Worm (Caenorhabditis elegans) whole organism, L4 larva: ENCODE results near the gene Y32B12B.1.
"Not testable (repeated sequence)": the region's sequence is repeated elsewhere in the genome, so short reads cannot be mapped to it uniquely, and the experiment has no call there.

Experiments
- T26A8.4 ChIP-seq: fragments of 200-800 bp; sonication (Bioruptor generic); IDR thresholded peaks from 2 replicates; pipeline ENCODE4 v1.3.6; 2022; ENCODE audit warnings: missing genetic modification characterization, missing compliant biosample characterization
- Y48G9A.11 ChIP-seq: fragments of 200-800 bp; sonication (Bioruptor generic); IDR thresholded peaks from 2 replicates; pipeline ENCODE4 v1.3.6; 2022; ENCODE audit warnings: missing genetic modification reagents, missing genetic modification characterization, missing compliant biosample characterization
- Y75B8A.6 ChIP-seq: fragments of 200-800 bp; sonication (Bioruptor generic); IDR thresholded peaks from 2 replicates; pipeline ENCODE4 v1.3.6; 2022; ENCODE audit warnings: missing genetic modification reagents, missing genetic modification characterization, missing compliant biosample characterization
- aha-1 ChIP-seq: fragments of 150-350 bp; peaks from one replicate; lab custom pipeline; 2014; ENCODE audit warnings: missing biosample characterization, missing genetic modification characterization
- aly-2 ChIP-seq: sonication (generic microtip); optimal IDR thresholded peaks from 2 replicates; lab custom pipeline; 2018; ENCODE audit warnings: missing biosample characterization, missing genetic modification characterization
- ceh-62 ChIP-seq: sonication (generic microtip); optimal IDR thresholded peaks from 2 replicates; lab custom pipeline; 2017; ENCODE audit warnings: missing biosample characterization, missing genetic modification characterization
- ctbp-1 ChIP-seq: fragments of 200-800 bp; sonication (Bioruptor generic); IDR thresholded peaks from 2 replicates; pipeline ENCODE4 v1.3.6; 2022; ENCODE audit warnings: missing genetic modification reagents, missing genetic modification characterization, missing compliant biosample characterization
- dpl-1 ChIP-seq: fragments of 150-350 bp; optimal IDR thresholded peaks from 2 replicates; lab custom pipeline; 2014; ENCODE audit warnings: missing biosample characterization, missing genetic modification reagents, missing genetic modification characterization
- gei-8 ChIP-seq: fragments of 200-800 bp; sonication (Bioruptor generic); optimal IDR thresholded peaks from 2 replicates; lab custom pipeline; 2018; ENCODE audit warnings: mild to moderate bottlenecking, missing genetic modification characterization, missing compliant biosample characterization
- hlh-11 ChIP-seq: fragments of 200-800 bp; sonication (Bioruptor generic); optimal IDR thresholded peaks from 2 replicates; lab custom pipeline; 2018; ENCODE audit warnings: mild to moderate bottlenecking, missing genetic modification characterization, missing compliant biosample characterization
- hmg-1.1 ChIP-seq: fragments of 200-800 bp; sonication (Bioruptor generic); IDR thresholded peaks from 2 replicates; pipeline ENCODE4 v1.3.6; 2022; ENCODE audit warnings: missing genetic modification reagents, missing genetic modification characterization, missing compliant biosample characterization
- lin-13 ChIP-seq: fragments of 150-350 bp; optimal IDR thresholded peaks from 2 replicates; lab custom pipeline; 2014; ENCODE audit warnings: missing biosample characterization, missing genetic modification reagents, missing genetic modification characterization
- lin-38 ChIP-seq: fragments of 200-800 bp; sonication (Bioruptor generic); IDR thresholded peaks from 2 replicates; pipeline ENCODE4 v1.3.6; 2022; ENCODE audit warnings: missing genetic modification reagents, missing genetic modification characterization, missing compliant biosample characterization
- lin-39 ChIP-seq: fragments of 150-350 bp; optimal IDR thresholded peaks from 2 replicates; lab custom pipeline; 2014; ENCODE audit warnings: missing biosample characterization, missing genetic modification reagents, missing genetic modification characterization
- madf-5 ChIP-seq, 2 experiments: fragments of 200-800 bp; sonication (Bioruptor generic); IDR thresholded peaks; 2 replicates each; pipeline ENCODE4 v1.3.6; 2022; ENCODE audit warnings: missing compliant biosample characterization in 2 of 2, missing genetic modification characterization in 2 of 2
- mxl-3 ChIP-seq: fragments of 200-800 bp; sonication (Bioruptor generic); optimal IDR thresholded peaks from 2 replicates; lab custom pipeline; 2018; ENCODE audit warnings: mild to moderate bottlenecking, missing genetic modification characterization, missing compliant biosample characterization
- nhr-10 ChIP-seq: fragments of 150-350 bp; optimal IDR thresholded peaks from 2 replicates; lab custom pipeline; 2014; ENCODE audit warnings: missing biosample characterization, missing genetic modification characterization
- nhr-25 ChIP-seq: sonication (generic microtip); optimal IDR thresholded peaks from 2 replicates; lab custom pipeline; 2017; ENCODE audit warnings: missing genetic modification characterization, mild to moderate bottlenecking, missing compliant biosample characterization, antibody characterized with exemption, moderate library complexity, borderline replicate concordance; ENCODE audit not compliant: insufficient read depth
- nhr-28 ChIP-seq: fragments of 150-350 bp; optimal IDR thresholded peaks from 2 replicates; lab custom pipeline; 2014; ENCODE audit warnings: missing biosample characterization, missing genetic modification characterization
- nhr-42 ChIP-seq: fragments of 200-800 bp; sonication (Bioruptor generic); IDR thresholded peaks from 2 replicates; pipeline ENCODE4 v1.3.6; 2022; ENCODE audit warnings: missing genetic modification characterization, missing compliant biosample characterization
- nhr-48 ChIP-seq: sonication (generic microtip); optimal IDR thresholded peaks from 2 replicates; lab custom pipeline; 2016; ENCODE audit warnings: mild to moderate bottlenecking, missing genetic modification characterization, missing compliant biosample characterization
- nhr-6 ChIP-seq: fragments of 150-350 bp; optimal IDR thresholded peaks from 2 replicates; lab custom pipeline; 2014; ENCODE audit warnings: missing biosample characterization, missing genetic modification characterization
- nhr-77 ChIP-seq: fragments of 150-350 bp; optimal IDR thresholded peaks from 2 replicates; lab custom pipeline; 2014; ENCODE audit warnings: missing biosample characterization, missing genetic modification characterization
- pha-4 ChIP-seq, 2 experiments: fragments of 150-350 bp in 1 of 2; fragments of 200-800 bp in 1 of 2; sonication (Bioruptor generic) in 1 of 2; IDR thresholded peaks in 1 of 2; optimal IDR thresholded peaks in 1 of 2; 2 replicates each; pipeline versions ENCODE4 v1.3.6 to Lab custom; 2014 to 2022; ENCODE audit warnings: missing genetic modification characterization in 2 of 2, missing genetic modification reagents in 2 of 2, missing biosample characterization in 1 of 2, missing compliant biosample characterization in 1 of 2
- pqm-1 ChIP-seq: sonication (generic microtip); optimal IDR thresholded peaks from 2 replicates; lab custom pipeline; 2017; ENCODE audit warnings: missing biosample characterization, missing genetic modification characterization
- spr-1 ChIP-seq: sonication (generic microtip); optimal IDR thresholded peaks from 2 replicates; lab custom pipeline; 2016; ENCODE audit warnings: mild to moderate bottlenecking, missing genetic modification characterization, missing compliant biosample characterization
- tag-97 ChIP-seq: fragments of 200-800 bp; sonication (Bioruptor generic); IDR thresholded peaks from 2 replicates; pipeline ENCODE4 v1.3.6; 2022; ENCODE audit warnings: missing genetic modification characterization, missing compliant biosample characterization
- tra-1 ChIP-seq: fragments of 200-800 bp; sonication (Bioruptor generic); IDR thresholded peaks from 2 replicates; pipeline ENCODE4 v1.3.6; 2022; ENCODE audit warnings: missing genetic modification reagents, missing genetic modification characterization, missing compliant biosample characterization
- unc-130 ChIP-seq: sonication (generic microtip); optimal IDR thresholded peaks from 2 replicates; lab custom pipeline; 2016; ENCODE audit warnings: missing genetic modification reagents, missing genetic modification characterization, missing compliant biosample characterization
- unc-62 ChIP-seq, 3 experiments: fragments of 150-350 bp in 1 of 3; sonication (generic microtip); optimal IDR thresholded peaks in 2 of 3; peaks in 1 of 3; 1 replicate in 1 of 3; 2 replicates in 2 of 3; lab custom pipeline; 2014 to 2017; ENCODE audit warnings: missing biosample characterization in 3 of 3, missing genetic modification characterization in 3 of 3, missing genetic modification reagents in 3 of 3, missing genotype in 1 of 3
- zag-1 ChIP-seq: fragments of 150-350 bp; optimal IDR thresholded peaks from 2 replicates; lab custom pipeline; 2014; ENCODE audit warnings: missing biosample characterization, missing genetic modification characterization
- zip-2 ChIP-seq: fragments of 150-350 bp; optimal IDR thresholded peaks from 2 replicates; lab custom pipeline; 2014; ENCODE audit warnings: missing biosample characterization, missing genetic modification characterization

Gene Y32B12B.1

ce11 chrV:16537908-16538446, 1.2 kb downstream of the Y32B12B.1 start, which contains the start of gene Y32B12B.2 (continued):
- TF ChIP-seq T26A8.4 (GFP tag; lab: Robert Waterston, UW) (0 out of 2 replicates have a peak, but pooled peaks have one; percentile 23), hlh-11 (peak; percentile 49), aha-1 (peak; percentile 3), ctbp-1 (GFP tag; lab: Robert Waterston, UW) (peak; percentile 36; the same call in 1 of the 2 replicates), Y75B8A.6 (GFP tag; lab: Robert Waterston, UW) (no peak), lin-13 (GFP tag; lab: Kevin White, UChicago) (peak; percentile 36), nhr-42 (GFP tag; lab: Robert Waterston, UW) (no peak), spr-1 (no peak)

- TF ChIP-seq ceh-62 (tag; lab: Kevin White, UChicago) (no peak), aha-1 (no peak), Y75B8A.6 (GFP tag; lab: Robert Waterston, UW) (no peak), unc-62 (GFP tag; optimal IDR thresholded peaks at IDR 0.05 in 1 of 2; lab: Kevin White, UChicago) (no peak), unc-62 (tag; optimal IDR thresholded peaks at IDR 0.05; lab: Kevin White, UChicago) (no peak), nhr-48 (tag; lab: Kevin White, UChicago) (no peak), lin-39 (tag; lab: Kevin White, UChicago) (no peak), nhr-28 (tag; lab: Kevin White, UChicago) (no peak), unc-130 (GFP tag; lab: Kevin White, UChicago) (no peak), hmg-1.1 (GFP tag; lab: Robert Waterston, UW) (no peak), mxl-3 (no peak), aly-2 (tag; lab: Kevin White, UChicago) (no peak), zag-1 (tag; lab: Kevin White, UChicago) (no peak), gei-8 (no peak)
Observed at ce11 chrV:16539666-16540065, 2.9 kb downstream of the Y32B12B.1 start.

DNA sequence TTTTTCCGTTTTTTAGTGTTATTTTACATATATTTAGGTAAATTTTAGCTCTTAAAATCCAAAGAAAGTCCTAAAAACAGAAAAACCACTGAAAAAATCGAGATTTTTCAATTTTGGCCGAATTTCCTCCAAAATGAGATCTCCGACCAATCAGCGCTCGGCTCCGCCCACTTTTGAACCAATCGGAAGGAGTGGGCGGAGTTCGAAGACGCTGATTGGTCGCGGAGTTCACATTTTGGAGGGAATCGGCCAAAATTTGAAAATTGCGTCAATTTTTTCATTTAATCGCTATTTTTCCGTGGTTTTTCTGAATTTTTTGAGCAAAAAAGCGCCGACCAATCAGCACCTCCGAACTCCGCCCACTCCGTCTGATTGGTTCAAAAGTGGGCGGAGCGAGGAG, 3.9 kb downstream of the Y32B12B.1 start:
- TF ChIP-seq lin-38 (GFP tag; lab: Robert Waterston, UW) (0 out of 2 replicates have a peak, but pooled peaks have one; percentile 19), nhr-25 (no peak), nhr-10 (no peak)
- TF ChIP-seq, all 104 proteins: peak for 1

DNA sequence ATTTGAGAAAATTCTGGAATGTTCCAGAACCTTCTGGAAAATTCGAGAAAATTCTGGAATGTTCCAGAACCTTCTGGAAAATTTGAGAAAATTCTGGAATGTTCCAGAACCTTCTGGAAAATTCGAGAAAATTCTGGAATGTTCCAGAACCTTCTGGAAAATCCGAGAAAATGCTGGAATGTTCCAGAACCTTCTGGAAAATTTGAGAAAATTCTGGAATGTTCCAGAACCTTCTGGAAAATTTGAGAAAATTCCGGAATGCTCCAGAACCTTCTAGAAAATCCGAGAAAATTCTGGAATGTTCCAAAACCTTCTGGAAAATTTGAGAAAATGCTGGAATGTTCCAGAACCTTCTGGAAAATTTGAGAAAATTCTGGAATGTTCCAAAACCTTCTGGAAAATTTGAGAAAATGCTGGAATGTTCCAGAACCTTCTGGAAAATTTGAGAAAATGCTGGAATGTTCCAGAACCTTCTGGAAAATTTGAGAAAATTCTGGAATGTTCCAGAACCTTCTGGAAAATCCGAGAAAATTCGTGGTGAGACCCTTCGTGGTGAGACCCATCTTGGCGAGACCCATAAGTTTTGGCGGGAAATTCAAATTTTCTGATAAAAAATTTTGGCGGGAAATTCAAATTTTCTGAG, 11.3 kb downstream of the Y32B12B.1 start:
- TF ChIP-seq pha-4 (GFP tag; IDR thresholded peaks at IDR 0.05; lab: Robert Waterston, UW), result 0 out of 2 replicates have a peak, but pooled peaks have one; percentile 19
- TF ChIP-seq pha-4 (tag; optimal IDR thresholded peaks at IDR 0.05; lab: Kevin White, UChicago), result not testable (repeated sequence)

- TF ChIP-seq pqm-1 (no peak), tag-97 (GFP tag; lab: Robert Waterston, UW) (no peak), nhr-77 (no peak), aha-1 (no peak), madf-5 (GFP tag; IDR thresholded peaks at IDR 0.05; lab: Robert Waterston, UW) (no peak), Y48G9A.11 (no peak), T26A8.4 (GFP tag; lab: Robert Waterston, UW) (no peak), nhr-6 (tag; lab: Kevin White, UChicago) (no peak), lin-13 (GFP tag; lab: Kevin White, UChicago) (no peak), lin-39 (tag; lab: Kevin White, UChicago) (no peak), dpl-1 (GFP tag; lab: Kevin White, UChicago) (no peak), zip-2 (tag; lab: Kevin White, UChicago) (no peak), tra-1 (GFP tag; lab: Robert Waterston, UW) (no peak)
Observed at ce11 chrV:16550680-16551079, 13.9 kb downstream of the Y32B12B.1 start, which contains the start of gene srbc-65. TSS of gene srbc-65 (plus strand) at chrV:16550980.
